Fruit fly (Drosophila melanogaster): ENCODE measurements around the gene CG11857.

CG11857 gene

dm6 chr3R:25235362-25235761, 23.3 kb upstream of the CG11857 start, which contains the start of gene Sil1 (continued):
- TF ChIP-seq Sox100B (GFP tag; optimal IDR thresholded peaks at IDR 0.05) (no peak), fu2 (GFP tag; optimal IDR thresholded peaks at IDR 0.05) (no peak), Med (GFP tag) (peak; percentile 27), CG34224 (GFP tag; IDR thresholded peaks at IDR 0.05; ENCODE audit: partially characterized antibody) (no peak), CG17912 (GFP tag; optimal IDR thresholded peaks at IDR 0.05) (no peak), dmrt11E (tag; optimal IDR thresholded peaks at IDR 0.05) (no peak), CG10267 (tag; optimal IDR thresholded peaks at IDR 0.05) (peak; percentile 21), CG14710 (tag; optimal IDR thresholded peaks at IDR 0.05) (peak; percentile 22), CG2712 (tag; optimal IDR thresholded peaks at IDR 0.05) (no peak), pzg (GFP tag; optimal IDR thresholded peaks at IDR 0.05) (peak; percentile 66), CG1603 (tag; optimal IDR thresholded peaks at IDR 0.05) (peak; percentile 67), CG9797 (GFP tag; optimal IDR thresholded peaks at IDR 0.05) (peak; percentile 75), trem (tag; optimal IDR thresholded peaks at IDR 0.05) (peak; percentile 45), luna (GFP tag; optimal IDR thresholded peaks at IDR 0.05) (no peak), NFAT (GFP tag; IDR thresholded peaks at IDR 0.05) (no peak), MESR4 (GFP tag; optimal IDR thresholded peaks at IDR 0.05) (peak; percentile 50)

DNA sequence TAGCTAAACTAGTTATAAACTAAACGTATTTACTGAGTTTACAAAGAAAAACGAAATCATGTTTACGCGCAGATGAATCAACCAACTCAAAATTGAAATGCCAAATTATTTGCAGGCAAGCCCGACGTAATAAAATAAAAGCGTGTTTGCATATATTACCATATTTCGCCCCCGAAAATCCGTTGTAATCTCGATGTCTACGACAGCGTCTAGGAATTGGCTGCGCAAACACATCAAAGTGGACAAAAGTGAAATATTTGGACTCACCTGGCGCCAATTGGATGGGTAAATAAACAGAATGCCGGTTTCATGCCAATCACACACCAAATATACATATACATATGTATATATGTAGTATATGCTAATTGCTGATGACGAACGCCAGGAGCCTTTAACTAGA, 22.6 kb upstream of the CG11857 start:
- TF ChIP-seq CG17361 (GFP tag; IDR thresholded peaks at IDR 0.05) (no peak), cwo (GFP tag; optimal IDR thresholded peaks at IDR 0.05) (peak; percentile 52), vvl (GFP tag; IDR thresholded peaks at IDR 0.05) (peak; percentile 36; the same call in 1 of the 2 replicates), CG1792 (GFP tag; optimal IDR thresholded peaks at IDR 0.05) (no peak), slp2 (GFP tag; optimal IDR thresholded peaks at IDR 0.05) (no peak), Med (GFP tag) (peak; percentile 65), sug (tag; optimal IDR thresholded peaks at IDR 0.05) (peak; percentile 3), sd (tag; optimal IDR thresholded peaks at IDR 0.05) (peak; percentile 89), ato (GFP tag; IDR thresholded peaks at IDR 0.05; ENCODE audit: partially characterized antibody) (no peak), tll (GFP tag; optimal IDR thresholded peaks at IDR 0.05) (no peak), mirr (GFP tag; optimal IDR thresholded peaks at IDR 0.05) (peak; percentile 43), abd-A (tag; optimal IDR thresholded peaks at IDR 0.05) (peak; percentile 62), CG13894 (tag; optimal IDR thresholded peaks at IDR 0.05) (peak; percentile 4), ERR (GFP tag; optimal IDR thresholded peaks at IDR 0.05) (no peak), CG16815 (GFP tag; optimal IDR thresholded peaks at IDR 0.05) (no peak), Stat92E (GFP tag; optimal IDR thresholded peaks at IDR 0.05) (no peak), E2f1 (GFP tag; IDR thresholded peaks at IDR 0.05) (no peak), B-H1 (GFP tag; IDR thresholded peaks at IDR 0.05) (no peak), grn (GFP tag; optimal IDR thresholded peaks at IDR 0.05) (no peak), Hr39 (optimal IDR thresholded peaks at IDR 0.05) (no peak), CG10979 (tag; optimal IDR thresholded peaks at IDR 0.05) (no peak), CG12769 (tag; optimal IDR thresholded peaks at IDR 0.05) (peak; percentile 30)

DNA sequence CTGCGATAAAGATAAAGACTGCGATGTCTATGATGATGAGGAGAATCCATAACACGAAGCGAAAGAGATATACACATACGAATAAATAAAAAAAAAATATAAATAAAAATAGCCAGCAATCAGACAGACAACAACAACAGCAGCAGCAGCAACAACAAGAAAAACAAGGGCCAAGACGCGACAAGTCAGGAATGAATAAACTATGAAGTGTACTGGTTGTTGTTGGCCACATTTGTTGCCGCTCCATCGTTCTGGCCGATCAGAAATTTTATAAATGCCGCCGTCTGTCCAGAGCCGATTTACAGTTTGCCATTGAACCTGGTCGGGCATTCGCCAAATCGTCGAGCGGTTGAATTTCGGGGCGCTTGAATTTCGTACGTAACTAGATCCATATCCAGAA, 21.4 kb upstream of the CG11857 start, which contains the start of gene Jhbp7:
Gene Jhbp7, plus strand, starts transcription at position 301 of the 400 bp plus-strand sequence.
- TF ChIP-seq nom (GFP tag; optimal IDR thresholded peaks at IDR 0.05): peak; percentile 34
- peak; percentile 64 for TF ChIP-seq CG4360 (GFP tag; IDR thresholded peaks at IDR 0.05)
- no peak for TF ChIP-seq CG9215 (GFP tag; IDR thresholded peaks at IDR 0.05)
